Worm (Caenorhabditis elegans) whole organism, midembryonic: Measurements from ENCODE around the gene irld-24.

Experiments used
- T22C8.4 ChIP-seq: fragments of 200-800 bp; sonication (Bioruptor generic); IDR thresholded peaks from 2 replicates; pipeline ENCODE4 v1.3.6; 2022; ENCODE audit warnings: missing genetic modification characterization, missing compliant biosample characterization
- flt-1 ChIP-seq: fragments of 200-800 bp; sonication (Bioruptor generic); IDR thresholded peaks from 2 replicates; pipeline ENCODE4 v1.3.6; 2022; ENCODE audit warnings: missing genetic modification characterization, missing compliant biosample characterization
- med-1 ChIP-seq: sonication (generic microtip); optimal IDR thresholded peaks from 2 replicates; lab custom pipeline; 2017; ENCODE audit warnings: missing genetic modification characterization, mild to moderate bottlenecking, missing compliant biosample characterization, antibody characterized with exemption, missing genetic modification reagents; ENCODE audit not compliant: insufficient read depth
- ref-1 ChIP-seq: fragments of 200-800 bp; sonication (Bioruptor generic); conservative IDR thresholded peaks from 2 replicates; pipeline ENCODE4 v1.3.6; 2022; ENCODE audit warnings: missing genetic modification reagents, missing genetic modification characterization, missing compliant biosample characterization
- ztf-23 ChIP-seq: fragments of 200-800 bp; sonication (Bioruptor generic); IDR thresholded peaks from 2 replicates; pipeline ENCODE4 v1.3.6; 2022; ENCODE audit warnings: missing genetic modification reagents, missing genetic modification characterization, missing compliant biosample characterization

ce11 chrX:14033494-14033893 lies 47.1 kb downstream of the irld-24 start, which contains the start of gene arrd-25:
- TF ChIP-seq flt-1 (GFP tag; lab: Robert Waterston, UW) (no peak), ref-1 (GFP tag; lab: Robert Waterston, UW) (no peak), med-1 (GFP tag; lab: Kevin White, UChicago) (no peak), T22C8.4 (GFP tag; lab: Robert Waterston, UW) (no peak), ztf-23 (GFP tag; lab: Robert Waterston, UW) (no peak)
